Fruit fly (Drosophila melanogaster) whole organism, embryonic: ENCODE measurements around the gene CG8379.
A peak's percentile ranks its signal among the peaks of the same experiment; 100 is the strongest.

Experiments
- Bgb ChIP-seq: fragments of 200-800 bp; sonication (Bioruptor generic); IDR thresholded peaks from 2 replicates; pipeline ENCODE4 v1.3.6; 2022; ENCODE audit warnings: missing biosample characterization, missing genetic modification characterization; ENCODE audit not compliant: partially characterized antibody
- Blimp-1 ChIP-seq: fragments of 200-800 bp; sonication (Bioruptor generic); optimal IDR thresholded peaks from 3 replicates; lab custom pipeline; 2018; ENCODE audit warnings: missing biosample characterization, missing genetic modification characterization, mild to moderate bottlenecking, moderate library complexity, missing genetic modification reagents
- CG10147 ChIP-seq: fragments of 200-800 bp; sonication (Bioruptor generic); optimal IDR thresholded peaks from 2 replicates; lab custom pipeline; 2019; ENCODE audit warnings: missing biosample characterization, mild to moderate bottlenecking, missing genetic modification characterization, moderate library complexity
- CG10321 ChIP-seq: fragments of 200-800 bp; sonication (Bioruptor generic); IDR thresholded peaks from 2 replicates; pipeline ENCODE4 v1.3.6; 2022; ENCODE audit warnings: missing biosample characterization, missing genetic modification characterization
- CG12155 ChIP-seq: fragments of 200-800 bp; sonication (Bioruptor generic); optimal IDR thresholded peaks from 3 replicates; lab custom pipeline; 2016; ENCODE audit warnings: missing biosample characterization, missing genetic modification characterization
- CG14710 ChIP-seq: fragments of 200-800 bp; sonication (Bioruptor generic); optimal IDR thresholded peaks from 3 replicates; lab custom pipeline; 2019; ENCODE audit warnings: missing biosample characterization, mild to moderate bottlenecking, missing genetic modification characterization, moderate library complexity
- CG18011 ChIP-seq: fragments of 200-800 bp; sonication (Bioruptor generic); optimal IDR thresholded peaks from 2 replicates; lab custom pipeline; 2017; ENCODE audit warnings: missing biosample characterization, missing genetic modification characterization, mild to moderate bottlenecking, moderate library complexity, missing genotype
- CG18619 ChIP-seq: fragments of 200-800 bp; sonication (Bioruptor generic); optimal IDR thresholded peaks from 3 replicates; lab custom pipeline; 2017; ENCODE audit warnings: missing biosample characterization, mild to moderate bottlenecking, missing genetic modification characterization
- CG30020 ChIP-seq: fragments of 200-800 bp; optimal IDR thresholded peaks from 2 replicates; lab custom pipeline; 2019; ENCODE audit warnings: missing biosample characterization, mild to moderate bottlenecking, missing genetic modification characterization, moderate library complexity
- CG34376 ChIP-seq: fragments of 200-800 bp; sonication (Bioruptor generic); optimal IDR thresholded peaks from 2 replicates; lab custom pipeline; 2018; ENCODE audit warnings: missing biosample characterization, mild to moderate bottlenecking, missing genetic modification characterization
- CG3847 ChIP-seq: fragments of 200-800 bp; sonication (Bioruptor generic); IDR thresholded peaks from 2 replicates; pipeline ENCODE4 v1.3.6; 2022; ENCODE audit warnings: missing biosample characterization, missing genetic modification characterization
- CG5245 ChIP-seq: fragments of 200-800 bp; sonication (Bioruptor generic); optimal IDR thresholded peaks from 3 replicates; lab custom pipeline; 2016; ENCODE audit warnings: missing biosample characterization, missing genetic modification characterization
- CG6854 ChIP-seq: fragments of 200-800 bp; sonication (Bioruptor generic); optimal IDR thresholded peaks from 3 replicates; lab custom pipeline; 2017; ENCODE audit warnings: missing biosample characterization, mild to moderate bottlenecking, missing genetic modification characterization
- CG7372 ChIP-seq: fragments of 200-800 bp; sonication (Bioruptor generic); IDR thresholded peaks from 2 replicates; pipeline ENCODE4 v1.3.6; 2022; ENCODE audit warnings: missing biosample characterization, missing genetic modification characterization
- CG7556 ChIP-seq: fragments of 200-800 bp; sonication (Bioruptor generic); optimal IDR thresholded peaks from 2 replicates; lab custom pipeline; 2017; ENCODE audit warnings: missing biosample characterization, mild to moderate bottlenecking, missing genetic modification characterization
- CG8388 ChIP-seq: fragments of 200-800 bp; sonication (Bioruptor generic); optimal IDR thresholded peaks from 2 replicates; lab custom pipeline; 2019; ENCODE audit warnings: missing biosample characterization, mild to moderate bottlenecking, missing genetic modification characterization, moderate library complexity
- Camta ChIP-seq: fragments of 200-800 bp; sonication (Bioruptor generic); optimal IDR thresholded peaks from 2 replicates; lab custom pipeline; 2016; ENCODE audit warnings: missing biosample characterization, missing genetic modification characterization
- Dad ChIP-seq: fragments of 200-800 bp; sonication (Bioruptor generic); optimal IDR thresholded peaks from 3 replicates; lab custom pipeline; 2016; ENCODE audit warnings: missing biosample characterization, missing genetic modification characterization
- Fer2 ChIP-seq: fragments of 200-800 bp; sonication (Bioruptor generic); optimal IDR thresholded peaks from 2 replicates; lab custom pipeline; 2018; ENCODE audit warnings: missing biosample characterization, mild to moderate bottlenecking, missing genetic modification characterization, moderate library complexity
- Lhr ChIP-seq: fragments of 200-800 bp; sonication (Bioruptor generic); optimal IDR thresholded peaks from 3 replicates; lab custom pipeline; 2017; ENCODE audit warnings: mild to moderate bottlenecking, missing biosample characterization, missing genetic modification reagents, missing genetic modification characterization
- Mad ChIP-seq: fragments of 200-800 bp; sonication (Bioruptor generic); optimal IDR thresholded peaks from 2 replicates; lab custom pipeline; 2016; ENCODE audit warnings: missing biosample characterization, missing genetic modification characterization
- Opbp ChIP-seq: fragments of 200-800 bp; sonication (Bioruptor generic); IDR thresholded peaks from 3 replicates; pipeline ENCODE4 v1.3.6; 2022; ENCODE audit warnings: missing biosample characterization, missing genetic modification characterization; ENCODE audit not compliant: partially characterized antibody
- Poxn ChIP-seq: fragments of 200-800 bp; sonication (Bioruptor generic); IDR thresholded peaks from 2 replicates; pipeline ENCODE4 v1.3.6; 2022; ENCODE audit warnings: missing biosample characterization, missing genetic modification characterization
- Sox102F ChIP-seq: fragments of 200-800 bp; sonication (Bioruptor generic); optimal IDR thresholded peaks from 2 replicates; lab custom pipeline; 2018; ENCODE audit warnings: missing biosample characterization, mild to moderate bottlenecking, missing genetic modification characterization, moderate library complexity
- Sry-β ChIP-seq: fragments of 200-800 bp; sonication (Bioruptor generic); optimal IDR thresholded peaks from 2 replicates; lab custom pipeline; 2018; ENCODE audit warnings: missing biosample characterization, mild to moderate bottlenecking, missing genetic modification characterization, moderate library complexity
- Usf ChIP-seq: fragments of 200-800 bp; sonication (Bioruptor generic); optimal IDR thresholded peaks from 2 replicates; lab custom pipeline; 2017; ENCODE audit warnings: missing genotype, missing biosample characterization, missing genetic modification characterization
- bbx ChIP-seq: fragments of 200-800 bp; sonication (Bioruptor generic); IDR thresholded peaks from 2 replicates; pipeline ENCODE4 v1.3.6; 2022; ENCODE audit warnings: missing biosample characterization, missing genetic modification characterization; ENCODE audit not compliant: partially characterized antibody
- bigmax ChIP-seq: fragments of 200-800 bp; sonication (Bioruptor generic); optimal IDR thresholded peaks from 2 replicates; lab custom pipeline; 2018; ENCODE audit warnings: missing biosample characterization, mild to moderate bottlenecking, missing genetic modification characterization
- bsh ChIP-seq, 2 experiments: fragments of 200-800 bp; sonication (Bioruptor generic); optimal IDR thresholded peaks; 2 replicates each; lab custom pipeline; 2017 to 2018; ENCODE audit warnings: mild to moderate bottlenecking in 2 of 2, missing biosample characterization in 2 of 2, missing genetic modification characterization in 2 of 2, moderate library complexity in 1 of 2
- btn ChIP-seq: fragments of 200-800 bp; sonication (Bioruptor generic); optimal IDR thresholded peaks from 2 replicates; lab custom pipeline; 2016; ENCODE audit warnings: missing biosample characterization, missing genetic modification characterization
- cad ChIP-seq: fragments of >200 bp; optimal IDR thresholded peaks from 2 replicates; lab custom pipeline; 2017; ENCODE audit warnings: missing biosample characterization, missing genetic modification characterization
- cas ChIP-seq: fragments of 200-800 bp; sonication (Bioruptor generic); IDR thresholded peaks from 2 replicates; pipeline ENCODE4 v1.3.6; 2022; ENCODE audit warnings: missing biosample characterization, missing genetic modification characterization
- chm ChIP-seq: fragments of 200-800 bp; sonication (Bioruptor generic); IDR thresholded peaks from 2 replicates; pipeline ENCODE4 v1.3.6; 2022; ENCODE audit warnings: missing biosample characterization, missing genetic modification characterization
- danr ChIP-seq: fragments of 200-800 bp; sonication (Bioruptor generic); IDR thresholded peaks from 2 replicates; pipeline ENCODE4 v1.3.6; 2022; ENCODE audit warnings: missing biosample characterization, missing genetic modification characterization
- dimm ChIP-seq: fragments of 200-800 bp; sonication (Bioruptor generic); IDR thresholded peaks from 2 replicates; pipeline ENCODE4 v1.3.6; 2022; ENCODE audit warnings: missing biosample characterization, missing genetic modification characterization
- fd3F ChIP-seq: fragments of 200-800 bp; sonication (Bioruptor generic); optimal IDR thresholded peaks from 2 replicates; lab custom pipeline; 2018; ENCODE audit warnings: missing biosample characterization, mild to moderate bottlenecking, missing genetic modification characterization, moderate library complexity
- fru ChIP-seq: fragments of >200 bp; optimal IDR thresholded peaks from 2 replicates; lab custom pipeline; 2017
- hb ChIP-seq: fragments of 200-800 bp; sonication (Bioruptor generic); IDR thresholded peaks from 3 replicates; pipeline ENCODE4 v1.3.6; 2022; ENCODE audit warnings: missing biosample characterization, missing genetic modification characterization; ENCODE audit not compliant: partially characterized antibody
- ind ChIP-seq: fragments of 200-800 bp; sonication (Bioruptor generic); optimal IDR thresholded peaks from 3 replicates; lab custom pipeline; 2016; ENCODE audit warnings: missing biosample characterization, missing genetic modification characterization
- jigr1 ChIP-seq: fragments of 200-800 bp; sonication (Bioruptor generic); IDR thresholded peaks from 3 replicates; pipeline ENCODE4 v1.3.6; 2022; ENCODE audit warnings: missing biosample characterization, missing genetic modification characterization
- jing ChIP-seq: fragments of 200-800 bp; sonication (Bioruptor generic); optimal IDR thresholded peaks from 2 replicates; lab custom pipeline; 2018; ENCODE audit warnings: missing biosample characterization, mild to moderate bottlenecking, missing genetic modification characterization
- kay ChIP-seq: fragments of 200-800 bp; sonication (Bioruptor generic); optimal IDR thresholded peaks from 2 replicates; lab custom pipeline; 2016; ENCODE audit warnings: missing biosample characterization, missing genetic modification characterization
- lmd ChIP-seq: fragments of 200-800 bp; sonication (Bioruptor generic); IDR thresholded peaks from 2 replicates; pipeline ENCODE4 v1.3.6; 2022; ENCODE audit warnings: missing biosample characterization, missing genetic modification characterization
- odd ChIP-seq: fragments of 200-800 bp; sonication (Bioruptor generic); optimal IDR thresholded peaks from 2 replicates; lab custom pipeline; 2017; ENCODE audit warnings: missing biosample characterization, mild to moderate bottlenecking, missing genetic modification characterization
- org-1 ChIP-seq: fragments of 200-800 bp; sonication (Bioruptor generic); optimal IDR thresholded peaks from 2 replicates; lab custom pipeline; 2017; ENCODE audit warnings: missing biosample characterization, missing genetic modification characterization
- rib ChIP-seq: fragments of 200-800 bp; sonication (Bioruptor generic); IDR thresholded peaks from 2 replicates; pipeline ENCODE4 v1.3.6; 2022; ENCODE audit warnings: missing biosample characterization, missing genetic modification characterization
- sens-2 ChIP-seq: fragments of 200-800 bp; sonication (Bioruptor generic); IDR thresholded peaks from 2 replicates; pipeline ENCODE4 v1.3.6; 2022; ENCODE audit warnings: missing biosample characterization, missing genetic modification characterization
- sr ChIP-seq: fragments of 200-800 bp; sonication (Bioruptor generic); IDR thresholded peaks from 3 replicates; pipeline ENCODE4 v1.3.6; 2022; ENCODE audit warnings: missing biosample characterization, missing genetic modification characterization
- trh ChIP-seq: fragments of 200-800 bp; sonication (Bioruptor generic); optimal IDR thresholded peaks from 2 replicates; lab custom pipeline; 2016; ENCODE audit warnings: missing biosample characterization, missing genetic modification characterization
- wor ChIP-seq: fragments of 200-800 bp; sonication (Bioruptor generic); IDR thresholded peaks from 2 replicates; pipeline ENCODE4 v1.3.6; 2022; ENCODE audit warnings: missing biosample characterization, missing genetic modification characterization
- yki ChIP-seq: fragments of >200 bp; optimal IDR thresholded peaks from 3 replicates; lab custom pipeline; 2018

CG8379 gene

DNA sequence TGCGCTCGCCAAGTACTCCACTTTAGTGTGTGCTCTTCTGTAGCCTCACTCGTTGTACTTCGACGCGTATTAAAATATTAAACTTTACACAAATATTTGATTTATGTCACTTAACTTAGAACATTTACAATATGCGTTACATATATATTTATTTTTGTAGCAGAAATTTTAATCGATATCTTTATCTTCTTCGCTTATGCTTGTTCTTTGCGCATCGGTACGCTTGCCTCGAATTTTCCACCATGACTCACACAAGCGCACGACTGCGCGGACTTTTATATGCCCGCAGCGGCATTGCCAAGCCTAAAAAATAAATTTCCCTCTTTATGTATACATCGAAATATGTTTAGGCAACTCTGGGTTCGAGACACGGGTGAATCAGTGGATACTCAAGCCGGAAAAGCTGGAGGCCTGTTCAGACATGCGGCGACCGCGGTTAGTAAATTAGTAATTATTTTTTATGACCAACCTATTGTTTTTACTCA is 3.7 kb upstream of the CG8379 start, which contains the start of gene aqz (continued):
- TF ChIP-seq lmd (GFP tag; lab: Robert Waterston, UW) (no peak; the same call in 1 of the 2 replicates), jigr1 (GFP tag; lab: Robert Waterston, UW) (no peak; the same call in 2 of the 3 replicates), bsh (GFP tag; optimal IDR thresholded peaks at IDR 0.05; lab: Kevin White, UChicago) (peak; percentile 6 to 43), wor (GFP tag; lab: Robert Waterston, UW) (no peak), Mad (peak; percentile 68), btn (GFP tag; lab: Kevin White, UChicago) (no peak), CG6854 (GFP tag; lab: Kevin White, UChicago) (peak; percentile 59), Bgb (GFP tag; lab: Robert Waterston, UW) (peak; percentile 81), trh (peak; percentile 25), chm (GFP tag; lab: Robert Waterston, UW) (peak; percentile 95), bigmax (GFP tag; lab: Kevin White, UChicago) (peak; percentile 38), CG3847 (GFP tag; lab: Robert Waterston, UW) (peak; percentile 88), jing (GFP tag; lab: Kevin White, UChicago) (no peak), Lhr (GFP tag; lab: Kevin White, UChicago) (peak; percentile 89), Sry-β (peak; percentile 19), yki (lab: Kevin White, UChicago) (no peak), sr (peak; percentile 67; the same call in 2 of the 3 replicates), sens-2 (GFP tag; lab: Robert Waterston, UW) (0 out of 2 replicates have a peak, but pooled peaks have one; percentile 21), Blimp-1 (GFP tag; lab: Kevin White, UChicago) (no peak), CG18011 (GFP tag; lab: Kevin White, UChicago) (peak; percentile 30), rib (GFP tag; lab: Robert Waterston, UW) (peak; percentile 83), kay (peak; percentile 99), Fer2 (tag; lab: Kevin White, UChicago) (no peak), Dad (GFP tag; lab: Kevin White, UChicago) (peak; percentile 67), ind (GFP tag; lab: Kevin White, UChicago) (peak; percentile 23), org-1 (GFP tag; lab: Kevin White, UChicago) (no peak), CG34376 (GFP tag; lab: Kevin White, UChicago) (peak; percentile 91), Usf (GFP tag; lab: Kevin White, UChicago) (no peak), cad (GFP tag; lab: Kevin White, UChicago) (peak; percentile 54), CG18619 (GFP tag; lab: Kevin White, UChicago) (peak; percentile 55), CG7372 (peak; percentile 57), fru (lab: Kevin White, UChicago) (no peak), Opbp (GFP tag; lab: Robert Waterston, UW) (peak; percentile 79), CG5245 (GFP tag; lab: Kevin White, UChicago) (no peak), CG10321 (GFP tag; lab: Robert Waterston, UW) (peak; percentile 7; the same call in 1 of the 2 replicates), CG10147 (GFP tag; lab: Kevin White, UChicago) (peak; percentile 5), fd3F (GFP tag; lab: Kevin White, UChicago) (no peak), bbx (GFP tag; lab: Robert Waterston, UW) (peak; percentile 66), CG8388 (GFP tag; lab: Kevin White, UChicago) (peak; percentile 12), CG30020 (tag; lab: Kevin White, UChicago) (peak; percentile 92), odd (GFP tag; lab: Kevin White, UChicago) (no peak), danr (GFP tag; lab: Robert Waterston, UW) (no peak), CG7556 (no peak), CG12155 (GFP tag; lab: Kevin White, UChicago) (peak; percentile 8), Poxn (GFP tag; lab: Robert Waterston, UW) (no peak), dimm (no peak), Camta (peak; percentile 56), hb (GFP tag; lab: Robert Waterston, UW) (no peak), Sox102F (GFP tag; lab: Kevin White, UChicago) (no peak), cas (GFP tag; lab: Robert Waterston, UW) (no peak), CG14710 (tag; lab: Kevin White, UChicago) (peak; percentile 96)
